Worm (Caenorhabditis elegans) whole organism, L4 larva: ENCODE measurements around the gene Y102A5C.4.

Experiments
- R02D3.7 ChIP-seq: fragments of 150-350 bp; sonication (generic microtip); optimal IDR thresholded peaks from 3 replicates; lab custom pipeline; 2014; ENCODE audit warnings: missing biosample characterization, missing genetic modification characterization
- T26A8.4 ChIP-seq: fragments of 200-800 bp; sonication (Bioruptor generic); IDR thresholded peaks from 2 replicates; pipeline ENCODE4 v1.3.6; 2022; ENCODE audit warnings: missing genetic modification characterization, missing compliant biosample characterization
- aha-1 ChIP-seq: fragments of 150-350 bp; peaks from one replicate; lab custom pipeline; 2014; ENCODE audit warnings: missing biosample characterization, missing genetic modification characterization
- arid-1 ChIP-seq: fragments of 200-800 bp; sonication (Bioruptor generic); conservative IDR thresholded peaks from 2 replicates; pipeline ENCODE4 v1.3.6; 2022; ENCODE audit warnings: missing genetic modification reagents, missing genetic modification characterization, missing compliant biosample characterization
- attf-4 ChIP-seq: sonication (generic microtip); optimal IDR thresholded peaks from 3 replicates; lab custom pipeline; 2017; ENCODE audit warnings: missing biosample characterization, missing genetic modification characterization
- ceh-28 ChIP-seq: fragments of 150-350 bp; optimal IDR thresholded peaks from 2 replicates; lab custom pipeline; 2014; ENCODE audit warnings: missing biosample characterization, missing genetic modification reagents, missing genetic modification characterization
- ceh-32 ChIP-seq: sonication (generic microtip); optimal IDR thresholded peaks from 2 replicates; lab custom pipeline; 2016; ENCODE audit warnings: mild to moderate bottlenecking, missing genetic modification characterization, missing compliant biosample characterization; ENCODE audit not compliant: poor library complexity
- ceh-44 ChIP-seq: fragments of 200-800 bp; sonication (Bioruptor generic); IDR thresholded peaks from 2 replicates; pipeline ENCODE4 v1.3.6; 2022; ENCODE audit warnings: missing genetic modification reagents, missing genetic modification characterization, missing compliant biosample characterization
- ceh-62 ChIP-seq: sonication (generic microtip); optimal IDR thresholded peaks from 2 replicates; lab custom pipeline; 2017; ENCODE audit warnings: missing biosample characterization, missing genetic modification characterization
- ceh-82 ChIP-seq: sonication (generic microtip); optimal IDR thresholded peaks from 2 replicates; lab custom pipeline; 2017; ENCODE audit warnings: missing biosample characterization, missing genetic modification characterization
- ces-1 ChIP-seq: fragments of 150-350 bp; sonication (generic microtip); optimal IDR thresholded peaks from 4 replicates; lab custom pipeline; 2014; ENCODE audit warnings: missing biosample characterization, missing genetic modification reagents, missing genetic modification characterization
- dve-1 ChIP-seq: sonication (generic microtip); optimal IDR thresholded peaks from 2 replicates; lab custom pipeline; 2017; ENCODE audit warnings: antibody characterized with exemption, mild to moderate bottlenecking, missing genetic modification characterization, missing compliant biosample characterization; ENCODE audit not compliant: insufficient read depth
- hif-1 ChIP-seq, 2 experiments: sonication (generic microtip); optimal IDR thresholded peaks; 2 replicates each; lab custom pipeline; 2016 to 2017; ENCODE audit warnings: missing compliant biosample characterization in 2 of 2, missing genetic modification characterization in 2 of 2, missing genetic modification reagents in 2 of 2, missing genotype in 2 of 2, mild to moderate bottlenecking in 1 of 2
- hlh-30 ChIP-seq: sonication (generic microtip); optimal IDR thresholded peaks from 2 replicates; lab custom pipeline; 2017; ENCODE audit warnings: antibody characterized with exemption, mild to moderate bottlenecking, missing genetic modification characterization, missing compliant biosample characterization; ENCODE audit not compliant: insufficient read depth
- hmg-1.1 ChIP-seq: fragments of 200-800 bp; sonication (Bioruptor generic); IDR thresholded peaks from 2 replicates; pipeline ENCODE4 v1.3.6; 2022; ENCODE audit warnings: missing genetic modification reagents, missing genetic modification characterization, missing compliant biosample characterization
- lin-13 ChIP-seq: fragments of 150-350 bp; optimal IDR thresholded peaks from 2 replicates; lab custom pipeline; 2014; ENCODE audit warnings: missing biosample characterization, missing genetic modification reagents, missing genetic modification characterization
- lin-39 ChIP-seq: fragments of 150-350 bp; optimal IDR thresholded peaks from 2 replicates; lab custom pipeline; 2014; ENCODE audit warnings: missing biosample characterization, missing genetic modification reagents, missing genetic modification characterization
- lsy-2 ChIP-seq, 2 experiments: fragments of 150-350 bp in 1 of 2; sonication (generic microtip) in 1 of 2; optimal IDR thresholded peaks; 2 replicates each; lab custom pipeline; 2014 to 2017; ENCODE audit warnings: missing biosample characterization in 2 of 2, missing genetic modification characterization in 2 of 2
- mxl-3 ChIP-seq: fragments of 200-800 bp; sonication (Bioruptor generic); optimal IDR thresholded peaks from 2 replicates; lab custom pipeline; 2018; ENCODE audit warnings: mild to moderate bottlenecking, missing genetic modification characterization, missing compliant biosample characterization
- nhr-10 ChIP-seq: fragments of 150-350 bp; optimal IDR thresholded peaks from 2 replicates; lab custom pipeline; 2014; ENCODE audit warnings: missing biosample characterization, missing genetic modification characterization
- nhr-102 ChIP-seq: sonication (generic microtip); optimal IDR thresholded peaks from 2 replicates; lab custom pipeline; 2016; ENCODE audit warnings: mild to moderate bottlenecking, missing genetic modification characterization, moderate library complexity, missing compliant biosample characterization
- nhr-237 ChIP-seq: sonication (generic microtip); optimal IDR thresholded peaks from 2 replicates; lab custom pipeline; 2017; ENCODE audit warnings: missing biosample characterization, missing genetic modification characterization
- nhr-25 ChIP-seq: sonication (generic microtip); optimal IDR thresholded peaks from 2 replicates; lab custom pipeline; 2017; ENCODE audit warnings: missing genetic modification characterization, mild to moderate bottlenecking, missing compliant biosample characterization, antibody characterized with exemption, moderate library complexity, borderline replicate concordance; ENCODE audit not compliant: insufficient read depth
- nhr-6 ChIP-seq: fragments of 150-350 bp; optimal IDR thresholded peaks from 2 replicates; lab custom pipeline; 2014; ENCODE audit warnings: missing biosample characterization, missing genetic modification characterization
- nhr-76 ChIP-seq: fragments of 150-350 bp; optimal IDR thresholded peaks from 2 replicates; lab custom pipeline; 2014; ENCODE audit warnings: missing biosample characterization, missing genetic modification characterization
- pqm-1 ChIP-seq: sonication (generic microtip); optimal IDR thresholded peaks from 2 replicates; lab custom pipeline; 2017; ENCODE audit warnings: missing biosample characterization, missing genetic modification characterization
- sdz-12 ChIP-seq: fragments of 200-800 bp; sonication (Bioruptor generic); optimal IDR thresholded peaks from 2 replicates; lab custom pipeline; 2018; ENCODE audit warnings: mild to moderate bottlenecking, missing genetic modification characterization, missing compliant biosample characterization
- set-16 ChIP-seq: fragments of 200-800 bp; sonication (Bioruptor generic); IDR thresholded peaks from 2 replicates; pipeline ENCODE4 v1.3.6; 2022; ENCODE audit warnings: missing genetic modification reagents, missing genetic modification characterization, missing compliant biosample characterization
- unc-62 ChIP-seq, 3 experiments: fragments of 150-350 bp in 1 of 3; sonication (generic microtip); optimal IDR thresholded peaks in 2 of 3; peaks in 1 of 3; 1 replicate in 1 of 3; 2 replicates in 2 of 3; lab custom pipeline; 2014 to 2017; ENCODE audit warnings: missing biosample characterization in 3 of 3, missing genetic modification characterization in 3 of 3, missing genetic modification reagents in 3 of 3, missing genotype in 1 of 3
- vab-7 ChIP-seq: fragments of 200-800 bp; sonication (Bioruptor generic); IDR thresholded peaks from 2 replicates; pipeline ENCODE4 v1.3.6; 2022; ENCODE audit warnings: missing genetic modification reagents, missing genetic modification characterization, missing compliant biosample characterization
- zip-11 ChIP-seq: fragments of 200-800 bp; sonication (Bioruptor generic); IDR thresholded peaks from 2 replicates; pipeline ENCODE4 v1.3.6; 2022; ENCODE audit warnings: missing genetic modification characterization, missing compliant biosample characterization
- ztf-11 ChIP-seq: fragments of 150-350 bp; optimal IDR thresholded peaks from 2 replicates; lab custom pipeline; 2014; ENCODE audit warnings: missing biosample characterization, missing genetic modification characterization

Gene Y102A5C.4

ce11 chrV:16921952-16922351 lies at the start of gene Y102A5C.4:
TSS of gene Y102A5C.4 (plus strand) at chrV:16922252.
- no peak for TF ChIP-seq lin-13 (GFP tag; lab: Kevin White, UChicago)
- TF ChIP-seq ceh-44 (GFP tag; lab: Robert Waterston, UW): no peak
- TF ChIP-seq nhr-6 (tag; lab: Kevin White, UChicago): no peak

ce11 chrV:16873642-16874041 lies 48.4 kb upstream of the Y102A5C.4 start, which contains the start of gene srw-23:
TSS of gene srw-23 (plus strand) at chrV:16873942.
- TF ChIP-seq attf-4 (tag; lab: Kevin White, UChicago) (no peak), vab-7 (no peak), set-16 (GFP tag; lab: Robert Waterston, UW) (no peak), unc-62 (GFP tag; optimal IDR thresholded peaks at IDR 0.05 in 1 of 2; lab: Kevin White, UChicago) (peak in 1 of 2 experiments; percentile 28), unc-62 (tag; optimal IDR thresholded peaks at IDR 0.05; lab: Kevin White, UChicago) (no peak), hif-1 (tag; optimal IDR thresholded peaks at IDR 0.05; lab: Kevin White, UChicago) (no peak), hlh-30 (tag; lab: Kevin White, UChicago) (no peak), ceh-82 (tag; lab: Kevin White, UChicago) (no peak), dve-1 (tag; lab: Kevin White, UChicago) (no peak)

ce11 chrV:16874966-16875365 lies 47.1 kb upstream of the Y102A5C.4 start, which contains the start of gene F49A5.10:
TSS of gene F49A5.10 (plus strand) at chrV:16875266.
- TF ChIP-seq lsy-2 (tag; optimal IDR thresholded peaks at IDR 0.05; lab: Kevin White, UChicago) (no peak), sdz-12 (GFP tag; lab: Kevin White, UChicago) (no peak), pqm-1 (tag; lab: Kevin White, UChicago) (no peak), aha-1 (no peak), ztf-11 (tag; lab: Kevin White, UChicago) (no peak), ces-1 (GFP tag; lab: Kevin White, UChicago) (no peak), ceh-28 (no peak), mxl-3 (GFP tag; lab: Kevin White, UChicago) (no peak), nhr-237 (tag; lab: Kevin White, UChicago) (no peak)

- TF ChIP-seq unc-62 (GFP tag; optimal IDR thresholded peaks at IDR 0.05 in 1 of 2; lab: Kevin White, UChicago) (peak in 1 of 2 experiments; percentile 94), unc-62 (tag; optimal IDR thresholded peaks at IDR 0.05; lab: Kevin White, UChicago) (no peak), hlh-30 (tag; lab: Kevin White, UChicago) (no peak), nhr-25 (tag; lab: Kevin White, UChicago) (no peak), T26A8.4 (GFP tag; lab: Robert Waterston, UW) (no peak), attf-4 (tag; lab: Kevin White, UChicago) (no peak)
Observed at ce11 chrV:16879532-16879931, 42.5 kb upstream of the Y102A5C.4 start.

ce11 chrV:16880054-16880453 lies 42.0 kb upstream of the Y102A5C.4 start, which contains the start of gene F09C6.3:
TSS of gene F09C6.3 (minus strand) at chrV:16880154.
- TF ChIP-seq ceh-32 (tag; lab: Kevin White, UChicago) (no peak), lsy-2 (tag; optimal IDR thresholded peaks at IDR 0.05; lab: Kevin White, UChicago) (no peak), nhr-102 (tag; lab: Kevin White, UChicago) (no peak), nhr-76 (tag; lab: Kevin White, UChicago) (no peak), unc-62 (GFP tag; optimal IDR thresholded peaks at IDR 0.05 in 1 of 2; lab: Kevin White, UChicago) (no peak), unc-62 (tag; optimal IDR thresholded peaks at IDR 0.05; lab: Kevin White, UChicago) (no peak), zip-11 (GFP tag; lab: Robert Waterston, UW) (no peak), ceh-62 (tag; lab: Kevin White, UChicago) (no peak), nhr-10 (tag; lab: Kevin White, UChicago) (no peak), hmg-1.1 (no peak), nhr-25 (tag; lab: Kevin White, UChicago) (no peak), arid-1 (GFP tag; lab: Robert Waterston, UW) (no peak), R02D3.7 (tag; lab: Kevin White, UChicago) (no peak), lin-39 (tag; lab: Kevin White, UChicago) (no peak)
